Worm (Caenorhabditis elegans): ENCODE measurements around the gene dcar-1.
"Not testable (repeated sequence)": the region's sequence is repeated elsewhere in the genome, so short reads cannot be mapped to it uniquely, and the experiment has no call there.

Gene dcar-1

DNA sequence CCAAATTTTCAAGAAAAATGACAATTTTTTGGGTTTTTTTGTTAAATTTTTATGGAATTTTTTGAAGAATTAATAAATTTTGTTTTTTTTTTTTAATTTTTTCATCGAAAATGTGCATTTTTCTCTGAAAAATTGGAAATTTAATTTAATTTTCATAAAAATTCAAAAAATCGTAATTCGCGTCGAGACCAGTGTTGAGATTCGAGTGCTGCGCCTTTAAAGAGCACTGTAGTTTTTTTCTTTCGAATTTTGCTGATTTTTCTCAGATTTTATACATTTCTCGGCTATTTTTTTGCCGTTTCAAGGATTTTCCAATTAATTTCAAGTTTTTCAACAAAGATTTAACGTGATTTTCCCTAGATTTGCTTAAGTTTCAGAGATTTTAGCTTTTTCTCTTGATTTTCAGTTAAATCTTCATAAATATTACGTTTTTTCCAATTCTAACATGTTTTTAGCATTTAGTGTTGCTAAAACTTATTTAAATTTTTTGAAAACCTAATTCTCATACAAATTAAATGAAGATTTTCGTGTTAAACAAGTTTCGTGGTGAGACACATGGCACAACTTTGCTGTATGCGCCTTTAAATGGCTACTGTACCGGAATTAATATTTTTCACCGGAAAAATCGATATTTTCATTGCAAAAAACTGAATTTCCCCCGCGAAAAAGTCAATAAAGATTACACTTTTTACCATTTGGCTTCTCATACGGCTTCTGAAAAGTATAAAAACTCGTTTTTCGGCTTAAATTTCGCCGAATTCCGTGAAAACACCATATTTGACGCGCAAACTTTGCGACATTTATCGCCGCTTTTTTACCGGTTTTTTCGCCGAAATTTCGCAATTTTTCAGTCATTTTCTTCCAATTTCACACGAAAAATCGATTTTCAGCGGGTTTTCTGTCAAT lies 14.2 kb downstream of the dcar-1 start, which contains the start of gene usp-50:
usp-50 (plus strand) TSS at position 822 of the 906 bp plus-strand sequence.
- TF ChIP-seq nhr-28 (tag; optimal IDR thresholded peaks at IDR 0.05); drap-1 (GFP tag; optimal IDR thresholded peaks at IDR 0.05); ceh-43 (GFP tag; optimal IDR thresholded peaks at IDR 0.05): not testable (repeated sequence)

DNA sequence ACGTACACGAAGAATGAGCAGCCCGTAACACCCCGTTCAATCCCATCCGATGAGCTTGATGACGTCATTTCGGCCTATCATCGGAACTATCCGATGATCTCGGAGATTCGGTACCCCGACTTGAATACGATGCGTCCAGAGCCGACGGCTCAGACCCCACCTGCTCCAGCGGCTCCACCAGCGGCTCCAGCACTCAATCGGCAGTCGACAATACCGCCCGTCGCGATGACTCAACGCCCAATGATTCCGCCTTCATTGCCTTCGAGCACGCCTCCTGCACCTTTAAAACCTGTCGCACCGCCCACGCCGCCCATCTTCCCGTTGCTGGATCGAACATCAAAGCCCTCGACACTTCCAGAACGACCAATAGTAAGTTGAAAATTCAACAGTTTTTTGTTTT lies 18.0 kb downstream of the dcar-1 start:
- TF ChIP-seq tbx-8 (GFP tag; optimal IDR thresholded peaks at IDR 0.05): no peak
- no peak for TF ChIP-seq bed-3 (GFP tag; optimal IDR thresholded peaks at IDR 0.05)
- TF ChIP-seq blmp-1 (tag; optimal IDR thresholded peaks at IDR 0.05): no peak
- TF ChIP-seq M03D4.4 (tag; optimal IDR thresholded peaks at IDR 0.05): no peak
- TF ChIP-seq nhr-2 (tag; optimal IDR thresholded peaks at IDR 0.05): no peak
- TF ChIP-seq zip-8 (tag; optimal IDR thresholded peaks at IDR 0.05): peak; percentile 30

DNA sequence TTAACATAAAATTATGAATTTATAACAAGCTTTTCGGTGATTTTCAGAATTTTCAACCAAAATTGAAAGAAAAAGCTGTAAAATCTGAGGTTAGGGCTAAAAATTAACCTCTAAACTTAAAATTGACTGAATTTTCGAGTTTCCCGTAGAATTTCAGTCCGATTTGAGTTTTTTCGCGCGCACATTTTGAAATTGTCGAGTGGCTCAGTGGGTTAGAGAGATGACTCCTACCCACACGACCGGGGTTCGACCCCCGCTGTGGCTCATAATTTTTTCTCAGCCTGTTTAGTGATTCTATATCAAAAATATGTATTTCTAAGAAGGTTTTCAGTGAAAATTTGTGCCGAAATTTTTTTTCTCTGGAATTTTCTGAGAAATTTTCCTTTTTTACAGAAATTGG lies 21.7 kb downstream of the dcar-1 start:
- TF ChIP-seq elt-1 (tag; optimal IDR thresholded peaks at IDR 0.05; ENCODE audit: borderline replicate concordance, insufficient read depth): no peak
- TF ChIP-seq nhr-2 (tag; optimal IDR thresholded peaks at IDR 0.05): no peak
- TF ChIP-seq mab-5 (tag; optimal IDR thresholded peaks at IDR 0.05): no peak
- no peak for TF ChIP-seq unc-120 (tag; optimal IDR thresholded peaks at IDR 0.05; ENCODE audit: poor library complexity, severe bottlenecking)
- TF ChIP-seq snpc-4 (tag; optimal IDR thresholded peaks at IDR 0.05): no peak
- TF ChIP-seq sem-2 (GFP tag; optimal IDR thresholded peaks at IDR 0.05): no peak
- TF ChIP-seq tbx-8 (GFP tag; optimal IDR thresholded peaks at IDR 0.05): no peak
- TF ChIP-seq hlh-1 (tag; optimal IDR thresholded peaks at IDR 0.05): no peak
- TF ChIP-seq ceh-39 (tag; optimal IDR thresholded peaks at IDR 0.05): no peak
- TF ChIP-seq lin-13 (tag; optimal IDR thresholded peaks at IDR 0.05): no peak
- no peak for TF ChIP-seq cnd-1 (tag; optimal IDR thresholded peaks at IDR 0.05)
- no peak for TF ChIP-seq sptf-1 (tag; optimal IDR thresholded peaks at IDR 0.05)
- no peak for TF ChIP-seq drap-1 (GFP tag; optimal IDR thresholded peaks at IDR 0.05)
- TF ChIP-seq unc-39 (tag; optimal IDR thresholded peaks at IDR 0.05): no peak
- no peak for TF ChIP-seq mls-2 (tag; optimal IDR thresholded peaks at IDR 0.05)
- no peak for TF ChIP-seq nhr-12 (tag; optimal IDR thresholded peaks at IDR 0.05)

DNA sequence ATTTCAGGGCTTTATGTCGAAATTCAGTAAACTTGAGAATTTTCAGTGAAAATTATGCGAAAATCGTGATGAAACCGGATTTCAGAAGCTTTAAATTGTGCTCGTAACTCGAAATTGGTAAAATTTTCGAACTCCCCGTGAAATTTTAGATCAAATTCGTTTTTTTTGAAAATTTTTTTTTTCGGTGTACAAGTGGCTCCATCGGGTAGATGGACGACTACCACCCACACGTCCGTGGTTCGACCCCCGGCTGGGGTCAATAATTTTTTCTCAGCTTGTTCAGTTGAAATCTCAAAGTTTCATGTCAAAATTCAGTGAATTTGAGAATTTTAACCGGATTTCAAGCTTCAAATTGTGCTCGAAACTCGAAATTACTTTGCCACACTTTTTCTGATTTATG lies 25.7 kb downstream of the dcar-1 start:
- TF ChIP-seq ham-2 (GFP tag; optimal IDR thresholded peaks at IDR 0.05) (no peak), hlh-1 (tag; optimal IDR thresholded peaks at IDR 0.05) (no peak), sem-2 (GFP tag; optimal IDR thresholded peaks at IDR 0.05) (no peak), unc-120 (tag; optimal IDR thresholded peaks at IDR 0.05; ENCODE audit: poor library complexity, severe bottlenecking) (no peak), unc-62 (GFP tag; optimal IDR thresholded peaks at IDR 0.05) (no peak), ces-1 (GFP tag; optimal IDR thresholded peaks at IDR 0.05) (no peak), elt-1 (tag; optimal IDR thresholded peaks at IDR 0.05; ENCODE audit: borderline replicate concordance, insufficient read depth) (no peak), ceh-39 (tag; optimal IDR thresholded peaks at IDR 0.05) (no peak), ztf-11 (tag; optimal IDR thresholded peaks at IDR 0.05) (no peak), snpc-4 (tag; optimal IDR thresholded peaks at IDR 0.05) (no peak), ceh-83 (GFP tag; optimal IDR thresholded peaks at IDR 0.05) (no peak), nhr-237 (tag; optimal IDR thresholded peaks at IDR 0.05) (no peak), drap-1 (GFP tag; optimal IDR thresholded peaks at IDR 0.05) (no peak), zip-8 (tag; optimal IDR thresholded peaks at IDR 0.05) (no peak)

DNA sequence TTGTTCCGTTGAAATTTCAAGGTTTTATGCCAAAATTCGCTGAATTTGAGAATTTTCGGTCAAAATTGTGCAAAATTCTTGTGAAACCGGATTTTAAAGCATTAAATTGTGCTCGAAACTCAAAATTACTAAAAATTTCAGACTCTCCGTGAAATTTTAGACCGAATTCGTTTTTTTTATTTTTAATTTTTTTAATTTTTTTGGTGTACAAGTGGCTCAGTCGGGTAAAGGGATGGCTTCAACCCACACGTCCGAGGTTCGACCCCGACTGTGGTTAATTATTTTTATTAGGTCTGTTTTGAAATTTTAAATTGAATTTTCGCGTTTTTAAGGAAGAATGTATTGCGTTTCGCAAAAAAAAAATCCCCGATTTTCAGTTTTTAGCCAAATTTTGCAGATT lies 28.9 kb downstream of the dcar-1 start:
- TF ChIP-seq mab-5 (tag; optimal IDR thresholded peaks at IDR 0.05): no peak

DNA sequence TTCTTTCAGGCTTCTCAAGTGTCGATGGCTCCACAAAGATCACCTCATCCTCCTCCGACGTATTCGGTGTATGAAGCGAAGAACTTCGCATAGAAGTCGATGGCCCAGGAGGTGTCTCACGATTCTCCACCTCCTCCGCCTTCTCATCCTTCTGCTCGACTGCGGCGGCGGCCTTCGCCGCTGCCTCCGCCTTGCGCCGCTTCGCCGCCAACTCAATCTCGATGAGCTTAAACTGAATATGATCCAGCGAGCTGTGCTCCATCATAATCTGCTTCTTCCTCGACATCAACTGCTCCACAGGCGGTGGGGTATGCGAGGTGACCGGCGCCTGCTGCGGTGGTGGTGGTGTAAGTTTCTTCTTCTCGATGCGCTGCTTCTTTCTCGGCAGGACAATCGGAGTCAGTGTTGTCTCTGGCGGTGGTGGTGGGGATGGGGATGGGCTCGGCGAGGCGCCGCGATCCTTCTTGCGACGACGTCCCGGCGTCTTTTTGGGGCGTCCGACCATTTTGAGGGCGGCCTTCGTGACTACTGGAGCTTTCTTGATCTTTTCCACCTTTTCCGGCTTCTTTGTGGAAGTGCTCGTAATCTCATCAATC lies 33.9 kb downstream of the dcar-1 start:
- TF ChIP-seq ceh-39 (tag; optimal IDR thresholded peaks at IDR 0.05): no peak
- no peak for TF ChIP-seq hlh-1 (tag; optimal IDR thresholded peaks at IDR 0.05)
- peak; percentile 53 for TF ChIP-seq drap-1 (GFP tag; optimal IDR thresholded peaks at IDR 0.05)

Measured in whole organism, mixed stage, embryonic.